Worm (Caenorhabditis elegans): ENCODE measurements around the gene cyb-3.

Gene cyb-3

ce11 chrV:15394906-15395305, 590 bp upstream of the cyb-3 start, which contains the start of gene T06E6.1:
TSS of gene T06E6.1 (minus strand) at chrV:15394961.
- peak; percentile 41 for TF ChIP-seq lin-15B (tag; optimal IDR thresholded peaks at IDR 0.05)
- peak; percentile 6 for TF ChIP-seq pha-4 (tag; optimal IDR thresholded peaks at IDR 0.05)
- TF ChIP-seq hmg-11 (tag; optimal IDR thresholded peaks at IDR 0.05) = no peak
- peak; percentile 4 for TF ChIP-seq elt-2 (tag; optimal IDR thresholded peaks at IDR 0.05)

ce11 chrV:15397139-15397538, 1.6 kb downstream of the cyb-3 start:
- TF ChIP-seq jun-1 (tag; optimal IDR thresholded peaks at IDR 0.05) = no peak
- no peak for TF ChIP-seq R02D3.7 (tag; optimal IDR thresholded peaks at IDR 0.05)
- TF ChIP-seq hmg-11 (tag; optimal IDR thresholded peaks at IDR 0.05) = no peak
- no peak for TF ChIP-seq nhr-25 (tag; optimal IDR thresholded peaks at IDR 0.05)
- no peak for TF ChIP-seq nhr-23 (tag; optimal IDR thresholded peaks at IDR 0.05)
- no peak for TF ChIP-seq fkh-10 (GFP tag; optimal IDR thresholded peaks at IDR 0.05)
- no peak for TF ChIP-seq pha-4 (tag; optimal IDR thresholded peaks at IDR 0.05)
- TF ChIP-seq fkh-2 (tag; optimal IDR thresholded peaks at IDR 0.05) = no peak
- TF ChIP-seq ceh-9 (tag; optimal IDR thresholded peaks at IDR 0.05) = no peak
- no peak for TF ChIP-seq nhr-67 (tag; optimal IDR thresholded peaks at IDR 0.05)

- no peak for TF ChIP-seq skn-1 (tag; optimal IDR thresholded peaks at IDR 0.05)
- TF ChIP-seq pha-4 (tag; optimal IDR thresholded peaks at IDR 0.05) = no peak
- no peak for TF ChIP-seq ztf-4 (tag; optimal IDR thresholded peaks at IDR 0.05)
- TF ChIP-seq aly-2 (tag; optimal IDR thresholded peaks at IDR 0.05) = no peak
- no peak for TF ChIP-seq ceh-82 (tag; optimal IDR thresholded peaks at IDR 0.05)
- TF ChIP-seq nfya-1 (tag; optimal IDR thresholded peaks at IDR 0.05; ENCODE audit: insufficient read depth) = no peak
- TF ChIP-seq zag-1 (tag; optimal IDR thresholded peaks at IDR 0.05) = no peak
- no peak for TF ChIP-seq nhr-11 (tag; optimal IDR thresholded peaks at IDR 0.05)
- no peak for TF ChIP-seq fkh-10 (GFP tag; optimal IDR thresholded peaks at IDR 0.05)
- no peak for TF ChIP-seq lin-15B (tag; optimal IDR thresholded peaks at IDR 0.05)
- no peak for TF ChIP-seq fos-1 (tag; optimal IDR thresholded peaks at IDR 0.05)
- no peak for TF ChIP-seq daf-12 (tag; optimal IDR thresholded peaks at IDR 0.05)
- no peak for TF ChIP-seq nhr-12 (tag; optimal IDR thresholded peaks at IDR 0.05)
- TF ChIP-seq sea-2 (GFP tag; optimal IDR thresholded peaks at IDR 0.05) = no peak
- TF ChIP-seq tbx-2 (tag; optimal IDR thresholded peaks at IDR 0.05) = no peak
- TF ChIP-seq nhr-23 (tag; optimal IDR thresholded peaks at IDR 0.05) = no peak
- no peak for TF ChIP-seq ZK546.5 (tag; optimal IDR thresholded peaks at IDR 0.05)
- no peak for TF ChIP-seq unc-39 (tag; optimal IDR thresholded peaks at IDR 0.05)
- TF ChIP-seq elt-3 (tag; optimal IDR thresholded peaks at IDR 0.05) = no peak
- TF ChIP-seq nhr-43 (tag; optimal IDR thresholded peaks at IDR 0.05; ENCODE audit: poor library complexity, severe bottlenecking) = no peak
These were observed 3.2 kb downstream of the cyb-3 start, which contains the start of gene fbxa-199 for ce11 chrV:15398728-15399127. TSS of gene fbxa-199 (minus strand) at chrV:15398828.

ce11 chrV:15399691-15400377, 4.3 kb downstream of the cyb-3 start, which contains the start of the genes T06E6.15 and sri-7:
TSS of gene T06E6.15 (minus strand) at chrV:15399791.
TSS of gene sri-7 (plus strand) at chrV:15400327.
- TF ChIP-seq nhr-12 (tag; optimal IDR thresholded peaks at IDR 0.05) (no peak), nhr-237 (tag; optimal IDR thresholded peaks at IDR 0.05) (no peak), lin-39 (tag; optimal IDR thresholded peaks at IDR 0.05) (no peak), nhr-67 (tag; optimal IDR thresholded peaks at IDR 0.05) (no peak), pha-4 (tag; optimal IDR thresholded peaks at IDR 0.05) (no peak), aly-2 (tag; optimal IDR thresholded peaks at IDR 0.05) (no peak), nfya-1 (tag; optimal IDR thresholded peaks at IDR 0.05; ENCODE audit: insufficient read depth) (no peak), fos-1 (tag; optimal IDR thresholded peaks at IDR 0.05) (no peak), egl-5 (tag; optimal IDR thresholded peaks at IDR 0.05) (no peak), lin-15B (tag; optimal IDR thresholded peaks at IDR 0.05) (no peak), jun-1 (tag; optimal IDR thresholded peaks at IDR 0.05) (no peak), hmg-11 (tag; optimal IDR thresholded peaks at IDR 0.05) (no peak)

DNA sequence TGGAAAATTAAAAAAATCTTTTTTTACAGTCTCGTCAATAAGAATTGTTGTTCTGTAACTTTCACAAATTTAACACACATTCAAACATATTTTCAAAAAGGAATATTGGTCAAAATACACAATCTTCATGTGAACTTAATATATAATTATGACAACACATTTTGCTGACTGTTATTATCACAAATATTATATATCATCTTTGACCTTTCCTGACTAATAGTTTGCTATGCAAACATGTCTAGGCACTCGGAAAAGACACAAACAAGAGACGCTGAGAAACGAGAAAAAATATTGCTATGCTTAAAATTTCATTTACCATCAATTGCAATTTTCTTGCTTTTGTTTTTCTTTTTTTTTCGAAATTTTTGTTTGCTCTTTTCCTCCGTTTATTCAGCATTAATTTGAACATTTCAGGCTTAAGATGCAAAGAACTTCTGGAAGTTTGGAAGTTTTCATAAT, 6.4 kb downstream of the cyb-3 start, which contains the start of gene fbxa-135:
fbxa-135 (plus strand) TSS at position 409 of the 459 bp plus-strand sequence.
- TF ChIP-seq mdl-1 (tag; optimal IDR thresholded peaks at IDR 0.05) = no peak
- peak; percentile 41 for TF ChIP-seq pha-4 (tag; optimal IDR thresholded peaks at IDR 0.05)
